Worm (Caenorhabditis elegans): Measurements from ENCODE around the gene F20D6.15.

Gene F20D6.15

DNA sequence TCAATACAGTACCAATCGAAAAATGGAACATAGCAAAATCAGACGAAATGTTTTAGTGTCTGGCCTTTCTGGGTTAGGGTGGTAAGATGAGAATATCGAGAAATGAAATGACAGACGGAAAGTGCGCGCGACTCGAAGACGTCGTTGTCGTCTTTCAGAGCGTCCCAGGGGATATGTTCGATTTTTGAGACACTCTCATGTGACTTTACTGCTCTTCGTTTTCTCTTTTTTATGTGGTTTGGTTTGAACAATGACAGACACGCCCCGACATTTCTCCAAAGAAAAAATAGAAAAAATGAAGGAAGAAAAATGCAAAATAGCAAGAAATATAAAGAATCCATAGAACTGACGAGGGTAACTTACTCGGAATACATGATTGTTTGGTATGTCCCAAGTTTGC is 22.3 kb upstream of the F20D6.15 start:
- TF ChIP-seq W03F9.2 (tag; optimal IDR thresholded peaks at IDR 0.05): no peak
- no peak for TF ChIP-seq him-1 (tag; optimal IDR thresholded peaks at IDR 0.05)
- no peak for TF ChIP-seq dao-5 (tag; optimal IDR thresholded peaks at IDR 0.05)

DNA sequence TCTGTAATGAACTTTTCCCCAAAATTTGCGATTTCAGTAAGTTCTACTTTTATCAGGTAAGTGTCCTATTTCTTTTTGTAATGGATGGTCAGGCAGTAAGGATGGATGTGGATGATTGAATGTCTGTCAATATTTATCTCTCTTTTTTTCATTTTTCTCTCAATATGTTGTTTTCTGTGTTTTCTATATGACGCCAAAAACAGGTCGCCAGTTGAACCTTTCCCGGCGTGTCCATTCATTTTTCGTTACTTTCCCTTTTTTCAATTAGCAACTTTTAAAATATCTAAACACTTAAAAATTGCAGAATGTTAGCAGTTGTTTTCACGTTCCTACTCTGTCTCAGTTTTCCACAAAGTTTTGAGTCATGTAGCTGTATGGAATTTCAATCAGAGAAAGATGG is 18.7 kb upstream of the F20D6.15 start, which contains the start of gene timp-1:
Gene timp-1 (plus strand): TSS at position 305 of the 400 bp plus-strand sequence.
- TF ChIP-seq dao-5 (tag; optimal IDR thresholded peaks at IDR 0.05): no peak
- no peak for TF ChIP-seq him-1 (tag; optimal IDR thresholded peaks at IDR 0.05)
- TF ChIP-seq W03F9.2 (tag; optimal IDR thresholded peaks at IDR 0.05): no peak

DNA sequence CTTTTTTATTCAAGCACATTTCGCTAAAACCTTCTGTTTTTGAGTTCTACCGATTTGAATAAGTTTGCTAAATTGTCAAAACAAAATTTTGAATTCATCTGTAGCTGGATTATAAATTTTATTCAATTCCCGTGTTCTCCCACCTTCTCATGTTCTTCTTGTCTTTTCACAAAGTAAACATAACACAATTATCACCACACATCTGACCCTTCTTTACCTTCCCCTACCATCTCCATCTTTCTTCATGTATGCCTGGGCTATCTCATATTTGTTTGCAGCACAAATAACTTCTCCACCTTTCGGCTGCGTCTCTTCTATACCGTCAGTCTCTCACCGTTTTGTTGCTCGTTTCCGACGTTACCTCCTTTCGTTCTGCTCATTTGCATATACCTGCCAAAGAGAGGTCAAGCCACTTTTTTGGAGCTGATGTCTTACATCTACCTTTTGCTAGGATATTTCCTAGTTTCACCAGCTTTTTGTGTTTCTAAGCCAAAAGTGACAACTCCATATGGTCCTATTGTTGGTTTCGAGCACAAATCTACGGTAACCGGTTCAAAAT is 14.9 kb upstream of the F20D6.15 start, which contains the start of gene cest-17:
Gene cest-17 (plus strand): TSS at position 248 of the 559 bp plus-strand sequence.
- no peak for TF ChIP-seq dao-5 (tag; optimal IDR thresholded peaks at IDR 0.05)
- no peak for TF ChIP-seq W03F9.2 (tag; optimal IDR thresholded peaks at IDR 0.05)
- TF ChIP-seq him-1 (tag; optimal IDR thresholded peaks at IDR 0.05): no peak

DNA sequence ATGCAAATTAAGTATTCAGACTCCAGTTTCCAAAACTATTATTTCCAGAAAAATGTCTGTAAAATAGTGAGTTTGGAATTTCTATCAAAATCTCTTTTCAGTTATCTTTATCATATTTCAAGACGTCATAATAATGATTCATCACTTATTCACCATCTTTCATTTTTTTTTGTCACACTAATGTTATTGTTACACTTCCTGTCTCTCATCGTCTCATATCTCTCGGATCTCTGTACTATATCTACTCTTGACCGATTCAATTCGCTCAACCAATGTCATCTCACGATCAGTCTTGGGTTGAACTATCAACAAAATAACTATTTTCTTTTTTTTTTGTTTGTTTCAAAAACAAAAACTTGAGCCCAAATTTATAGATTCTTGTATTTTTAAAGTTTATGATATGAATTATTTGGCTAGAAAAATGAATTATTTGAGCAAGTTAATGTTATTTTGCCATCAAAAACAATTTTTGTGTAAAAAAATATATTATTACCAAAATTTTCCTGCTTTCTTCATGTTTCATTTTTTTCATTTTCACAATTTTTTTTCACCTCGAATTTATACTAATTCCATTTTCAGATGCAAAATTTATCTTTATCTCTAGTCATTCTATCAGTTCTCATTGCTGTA is 13.1 kb upstream of the F20D6.15 start, which contains the start of gene cri-2:
Gene cri-2 (plus strand): TSS at position 580 of the 630 bp plus-strand sequence.
- TF ChIP-seq dao-5 (tag; optimal IDR thresholded peaks at IDR 0.05) (no peak), W03F9.2 (tag; optimal IDR thresholded peaks at IDR 0.05) (no peak), him-1 (tag; optimal IDR thresholded peaks at IDR 0.05) (no peak)

DNA sequence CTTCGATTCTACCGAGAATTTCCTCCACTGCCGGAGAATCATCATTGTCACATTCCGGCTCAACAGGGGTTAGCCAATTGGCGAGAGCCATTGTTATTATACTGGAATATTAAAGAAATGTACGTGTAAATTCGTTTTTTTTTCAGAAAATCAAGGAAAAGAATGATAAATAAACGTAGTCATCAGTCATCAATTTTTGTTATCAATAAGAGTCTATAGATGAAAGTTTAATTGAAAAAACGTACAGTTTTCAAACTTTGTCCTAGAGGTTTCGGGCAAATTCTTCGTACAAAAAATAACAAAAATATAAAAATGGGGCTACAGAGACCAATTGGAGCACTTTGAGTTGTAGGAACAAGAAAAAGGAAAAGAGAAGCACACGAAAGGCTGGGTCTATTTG is 10.7 kb upstream of the F20D6.15 start, which contains the start of gene F20D6.11:
Gene F20D6.11 (minus strand): TSS at position 101 of the 400 bp plus-strand sequence.
- TF ChIP-seq dao-5 (tag; optimal IDR thresholded peaks at IDR 0.05) (no peak), him-1 (tag; optimal IDR thresholded peaks at IDR 0.05) (no peak), W03F9.2 (tag; optimal IDR thresholded peaks at IDR 0.05) (no peak)

DNA sequence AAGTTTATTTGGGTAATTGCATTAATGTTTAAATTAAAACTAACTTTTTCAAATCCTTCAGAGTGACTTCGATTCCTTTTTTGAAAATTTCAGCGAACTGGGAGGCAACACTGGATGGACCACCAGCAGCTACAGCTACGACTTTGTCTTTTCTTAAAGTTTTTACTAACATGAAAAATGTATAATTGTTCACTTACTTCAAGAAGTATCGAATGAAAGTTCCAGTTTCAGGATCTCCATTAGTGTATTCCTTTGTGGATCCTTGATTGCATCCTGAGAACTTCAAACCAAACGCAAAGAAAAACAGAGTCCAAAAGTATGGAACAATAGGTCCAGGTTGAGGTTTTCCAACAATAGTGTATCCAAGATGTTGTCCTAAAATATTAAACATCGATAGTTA is 8.7 kb upstream of the F20D6.15 start:
- TF ChIP-seq W03F9.2 (tag; optimal IDR thresholded peaks at IDR 0.05) (no peak), dao-5 (tag; optimal IDR thresholded peaks at IDR 0.05) (no peak), him-1 (tag; optimal IDR thresholded peaks at IDR 0.05) (no peak)

DNA sequence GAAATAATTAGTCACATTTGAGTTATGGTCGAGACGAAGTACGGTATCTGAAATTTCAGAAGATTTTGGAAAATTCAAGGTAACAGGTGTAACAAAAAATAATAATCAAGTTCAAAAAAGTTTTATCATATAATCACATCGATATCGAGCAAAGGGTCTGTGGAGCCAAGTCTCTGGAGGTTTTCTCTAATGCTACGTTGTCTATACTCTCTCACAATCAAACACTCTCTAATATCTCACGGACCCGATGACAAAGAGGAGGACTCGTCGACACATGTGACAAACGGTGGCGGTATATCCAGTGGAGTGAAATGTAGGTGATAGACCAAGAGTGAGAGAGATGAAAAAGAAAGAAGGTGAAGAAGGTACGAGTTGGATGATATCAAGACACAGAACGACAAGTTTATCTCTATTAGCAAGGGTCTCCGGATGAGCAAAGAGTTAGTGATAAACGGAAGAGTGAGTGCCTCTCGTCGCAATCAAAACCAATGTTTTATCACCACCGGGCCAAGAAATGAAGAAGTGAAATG is 7.7 kb upstream of the F20D6.15 start, which contains the start of gene F20D6.10:
Gene F20D6.10 (minus strand): TSS at position 51 of the 530 bp plus-strand sequence.
- TF ChIP-seq W03F9.2 (tag; optimal IDR thresholded peaks at IDR 0.05): no peak

DNA sequence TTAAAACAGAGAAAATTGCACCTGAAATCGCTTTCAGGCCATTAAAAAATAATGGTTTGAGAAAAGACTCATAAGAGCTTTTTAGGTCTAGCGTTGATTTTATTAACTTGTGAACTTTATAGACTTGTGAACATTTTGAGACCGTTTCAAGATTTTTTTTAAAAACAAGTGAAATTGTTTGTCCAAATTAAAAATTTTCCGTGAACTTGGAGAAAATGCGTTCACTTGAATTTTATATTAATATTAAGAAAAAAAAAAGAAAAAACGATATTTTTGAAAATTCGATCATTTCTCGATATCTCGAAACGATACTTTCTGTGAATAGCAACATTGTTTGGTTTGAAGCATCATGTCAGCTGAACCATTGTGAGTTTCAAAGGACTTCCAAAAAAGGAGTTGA is 2.2 kb upstream of the F20D6.15 start, which contains the start of gene F20D6.1:
Gene F20D6.1 (plus strand): TSS at position 301 of the 400 bp plus-strand sequence.
- TF ChIP-seq him-1 (tag; optimal IDR thresholded peaks at IDR 0.05) (no peak), W03F9.2 (tag; optimal IDR thresholded peaks at IDR 0.05) (no peak), dao-5 (tag; optimal IDR thresholded peaks at IDR 0.05) (no peak)

DNA sequence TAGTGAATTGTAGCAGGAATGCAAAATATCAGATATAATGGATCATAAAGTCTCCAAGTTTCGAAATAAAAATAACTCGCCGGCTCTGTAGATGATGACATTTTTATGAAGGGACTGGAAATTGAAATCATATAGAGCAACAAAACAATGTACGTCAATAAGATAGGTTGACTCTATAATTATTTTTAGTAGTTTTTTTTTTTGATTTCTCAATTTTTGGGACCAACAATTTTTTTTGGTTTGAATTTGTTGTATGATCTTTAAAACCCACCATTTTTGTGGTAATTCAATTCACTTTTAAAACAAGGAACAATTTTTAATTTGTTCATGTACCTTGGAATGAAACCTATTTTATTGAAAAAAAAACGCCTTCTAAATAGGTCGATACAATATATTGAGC is 1.7 kb upstream of the F20D6.15 start, which contains the start of gene F20D6.12:
Gene F20D6.12 (minus strand): TSS at position 101 of the 400 bp plus-strand sequence.
- no peak for TF ChIP-seq him-1 (tag; optimal IDR thresholded peaks at IDR 0.05)
- TF ChIP-seq W03F9.2 (tag; optimal IDR thresholded peaks at IDR 0.05): no peak
- no peak for TF ChIP-seq dao-5 (tag; optimal IDR thresholded peaks at IDR 0.05)

DNA sequence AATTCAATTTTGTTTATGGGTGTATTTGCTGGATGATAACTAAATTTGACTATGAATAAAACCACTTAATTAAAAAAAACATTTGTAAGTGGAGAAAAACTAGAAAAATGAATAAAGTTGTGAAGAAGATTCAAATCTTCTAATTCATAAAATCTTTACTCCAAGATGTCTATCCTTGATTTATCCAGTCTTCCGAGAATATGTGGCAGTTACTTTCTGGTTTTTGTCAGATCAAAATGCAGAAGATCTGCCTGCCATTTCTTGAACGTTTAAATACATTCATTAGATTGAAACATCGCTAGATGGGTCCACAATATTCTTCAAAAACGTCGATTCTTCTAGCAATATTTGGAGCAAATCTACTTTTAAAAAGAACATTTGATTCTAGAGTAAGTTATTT is 2.5 kb downstream of the F20D6.15 start, which contains the start of gene F20D6.2:
Gene F20D6.2 (plus strand): TSS at position 301 of the 400 bp plus-strand sequence.
- TF ChIP-seq W03F9.2 (tag; optimal IDR thresholded peaks at IDR 0.05): no peak
- TF ChIP-seq dao-5 (tag; optimal IDR thresholded peaks at IDR 0.05): no peak
- no peak for TF ChIP-seq him-1 (tag; optimal IDR thresholded peaks at IDR 0.05)

DNA sequence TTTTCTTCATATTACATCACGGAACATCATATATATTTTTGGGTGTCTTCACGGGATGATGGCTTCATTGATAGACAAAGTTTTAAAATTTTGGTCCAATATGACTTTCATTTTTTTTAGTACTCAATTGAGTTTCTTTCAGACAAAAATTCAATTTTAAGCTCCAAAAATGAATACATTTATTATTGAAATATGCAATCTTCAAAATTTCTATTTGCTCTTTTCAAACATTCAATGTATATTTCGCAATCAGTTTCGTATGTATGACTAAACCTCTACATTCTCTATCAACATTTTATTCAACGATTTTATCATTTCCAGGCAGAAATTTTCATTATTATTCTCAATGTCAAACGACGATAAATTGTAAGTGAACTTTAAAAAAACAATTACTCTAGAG is 4.9 kb downstream of the F20D6.15 start, which contains the start of gene srp-8:
Gene srp-8 (plus strand): TSS at position 301 of the 400 bp plus-strand sequence.
- TF ChIP-seq him-1 (tag; optimal IDR thresholded peaks at IDR 0.05) (no peak), dao-5 (tag; optimal IDR thresholded peaks at IDR 0.05) (no peak), W03F9.2 (tag; optimal IDR thresholded peaks at IDR 0.05) (no peak)

DNA sequence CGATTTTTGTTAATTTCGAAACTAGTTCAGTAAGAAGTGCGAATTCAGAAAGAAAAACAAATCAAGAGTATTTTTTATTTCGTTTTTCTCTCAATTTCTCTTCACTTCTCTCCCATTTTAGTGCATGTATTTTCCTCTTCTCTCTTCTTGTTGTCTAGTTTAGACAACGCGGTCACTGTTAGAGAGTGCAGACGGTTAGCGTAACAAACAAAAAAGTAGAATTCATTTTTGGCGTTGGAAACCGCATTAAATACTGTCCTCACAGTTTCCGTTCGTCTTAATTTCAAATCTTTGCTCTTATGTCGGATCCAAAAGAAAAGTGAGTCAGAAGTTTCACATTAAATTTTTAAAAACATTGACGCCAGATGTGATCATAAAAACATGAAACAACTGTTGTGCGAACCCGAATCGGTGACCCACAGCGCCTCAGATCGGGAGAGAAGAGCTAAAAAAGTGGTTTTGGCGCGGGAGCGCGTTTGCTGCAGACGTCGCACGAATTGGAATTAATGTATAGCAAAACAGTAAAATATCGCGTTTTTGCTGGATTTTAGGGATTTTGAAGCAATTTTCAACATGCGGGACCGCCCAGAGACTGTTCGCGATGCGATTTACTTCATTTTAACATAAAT is 9.2 kb downstream of the F20D6.15 start, which contains the start of gene srp-7:
Gene srp-7 (plus strand): TSS at position 213 of the 629 bp plus-strand sequence.
- TF ChIP-seq W03F9.2 (tag; optimal IDR thresholded peaks at IDR 0.05): no peak
- TF ChIP-seq dao-5 (tag; optimal IDR thresholded peaks at IDR 0.05): no peak

DNA sequence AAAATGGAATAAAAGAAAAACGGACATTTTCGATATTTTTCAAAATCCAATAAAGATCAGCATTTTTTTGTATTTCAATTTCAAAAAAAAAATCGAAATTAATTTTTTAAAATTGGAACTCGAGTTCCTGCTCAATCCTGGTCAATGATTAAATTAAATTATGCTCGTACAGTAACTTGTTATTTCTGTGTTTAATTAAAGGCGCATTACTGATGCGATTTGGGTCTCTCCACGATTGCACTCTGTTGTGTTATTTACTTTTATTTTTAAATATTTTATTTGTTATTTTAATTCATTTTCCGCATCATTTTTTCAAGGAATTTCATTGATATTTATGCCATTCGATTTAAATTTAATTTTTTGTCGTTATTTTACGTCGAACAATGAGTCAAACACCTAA is 10.0 kb downstream of the F20D6.15 start:
- no peak for TF ChIP-seq W03F9.2 (tag; optimal IDR thresholded peaks at IDR 0.05)
- no peak for TF ChIP-seq dao-5 (tag; optimal IDR thresholded peaks at IDR 0.05)
- TF ChIP-seq him-1 (tag; optimal IDR thresholded peaks at IDR 0.05): no peak

Data from whole organism, L4/young adult.